Worm (Caenorhabditis elegans) whole organism, L2 larva: ENCODE measurements around the gene rpb-11.

ENCODE experiments used
- C34F6.9 ChIP-seq: fragments of 150-350 bp; optimal IDR thresholded peaks from 2 replicates; lab custom pipeline; 2014; ENCODE audit warnings: missing biosample characterization, missing genetic modification characterization
- F13H6.1 ChIP-seq: sonication (generic microtip); optimal IDR thresholded peaks from 2 replicates; lab custom pipeline; 2016; ENCODE audit warnings: missing genetic modification characterization, missing compliant biosample characterization
- R02D3.7 ChIP-seq: fragments of 150-350 bp; optimal IDR thresholded peaks from 2 replicates; lab custom pipeline; 2014; ENCODE audit warnings: missing biosample characterization, missing genetic modification characterization
- Y55F3AM.14 ChIP-seq: fragments of 200-800 bp; sonication (Bioruptor generic); optimal IDR thresholded peaks from 2 replicates; lab custom pipeline; 2018; ENCODE audit warnings: mild to moderate bottlenecking, missing genetic modification characterization, missing compliant biosample characterization
- ZK546.5 ChIP-seq: sonication (generic microtip); optimal IDR thresholded peaks from 2 replicates; lab custom pipeline; 2017; ENCODE audit warnings: missing biosample characterization, missing genetic modification characterization
- alr-1 ChIP-seq: fragments of 150-350 bp; optimal IDR thresholded peaks from 2 replicates; lab custom pipeline; 2014; ENCODE audit warnings: missing biosample characterization, missing genetic modification characterization
- blmp-1 ChIP-seq: sonication (generic microtip); optimal IDR thresholded peaks from 2 replicates; lab custom pipeline; 2017; ENCODE audit warnings: missing genetic modification characterization, mild to moderate bottlenecking, missing compliant biosample characterization, antibody characterized with exemption, moderate library complexity; ENCODE audit not compliant: insufficient read depth
- ceh-82 ChIP-seq: fragments of 150-350 bp; optimal IDR thresholded peaks from 2 replicates; lab custom pipeline; 2014; ENCODE audit warnings: missing biosample characterization, missing genetic modification characterization
- crh-2 ChIP-seq: sonication (generic microtip); optimal IDR thresholded peaks from 2 replicates; lab custom pipeline; 2017; ENCODE audit warnings: missing biosample characterization, missing genetic modification characterization
- dmd-4 ChIP-seq: sonication (generic microtip); optimal IDR thresholded peaks from 2 replicates; lab custom pipeline; 2017; ENCODE audit warnings: missing biosample characterization, missing genetic modification characterization
- elt-1 ChIP-seq: fragments of 150-350 bp; optimal IDR thresholded peaks from 2 replicates; lab custom pipeline; 2014; ENCODE audit warnings: missing biosample characterization, missing genetic modification characterization
- fos-1 ChIP-seq: fragments of 150-350 bp; optimal IDR thresholded peaks from 2 replicates; lab custom pipeline; 2014; ENCODE audit warnings: missing biosample characterization, missing genetic modification characterization
- gmeb-1 ChIP-seq: fragments of 150-350 bp; optimal IDR thresholded peaks from 2 replicates; lab custom pipeline; 2014; ENCODE audit warnings: missing biosample characterization, missing genetic modification characterization
- lin-11 ChIP-seq: fragments of 150-350 bp; sonication (generic microtip); optimal IDR thresholded peaks from 2 replicates; lab custom pipeline; 2014; ENCODE audit warnings: missing biosample characterization, missing genetic modification characterization, inconsistent platforms, mixed read lengths
- lin-13 ChIP-seq: fragments of 150-350 bp; optimal IDR thresholded peaks from 2 replicates; lab custom pipeline; 2014; ENCODE audit warnings: missing biosample characterization, missing genetic modification reagents, missing genetic modification characterization
- lin-39 ChIP-seq: fragments of 150-350 bp; optimal IDR thresholded peaks from 2 replicates; lab custom pipeline; 2014; ENCODE audit warnings: missing biosample characterization, missing genetic modification reagents, missing genetic modification characterization
- lsy-2 ChIP-seq, 2 experiments: fragments of 150-350 bp in 1 of 2; sonication (generic microtip) in 1 of 2; optimal IDR thresholded peaks; 2 replicates each; lab custom pipeline; 2014 to 2017; ENCODE audit warnings: missing biosample characterization in 2 of 2, missing genetic modification characterization in 2 of 2
- mbf-1 ChIP-seq: sonication (generic microtip); optimal IDR thresholded peaks from 2 replicates; lab custom pipeline; 2017; ENCODE audit warnings: missing biosample characterization, missing genetic modification characterization
- mdl-1 ChIP-seq, 2 experiments: fragments of 150-350 bp in 1 of 2; sonication (generic microtip) in 1 of 2; optimal IDR thresholded peaks; 2 replicates each; lab custom pipeline; 2017; ENCODE audit warnings: missing biosample characterization in 2 of 2, missing genetic modification characterization in 2 of 2
- nhr-10 ChIP-seq: sonication (generic microtip); optimal IDR thresholded peaks from 2 replicates; lab custom pipeline; 2017; ENCODE audit warnings: missing biosample characterization, missing genetic modification characterization
- nhr-11 ChIP-seq: fragments of 150-350 bp; optimal IDR thresholded peaks from 2 replicates; lab custom pipeline; 2014; ENCODE audit warnings: missing biosample characterization, missing genetic modification characterization
- nhr-12 ChIP-seq: fragments of 150-350 bp; optimal IDR thresholded peaks from 2 replicates; lab custom pipeline; 2014; ENCODE audit warnings: missing biosample characterization, missing genetic modification characterization
- nhr-21 ChIP-seq: fragments of 150-350 bp; optimal IDR thresholded peaks from 2 replicates; lab custom pipeline; 2014; ENCODE audit warnings: missing biosample characterization, missing genetic modification characterization
- nhr-23 ChIP-seq: fragments of 150-350 bp; optimal IDR thresholded peaks from 2 replicates; lab custom pipeline; 2014; ENCODE audit warnings: missing biosample characterization, missing genetic modification reagents, missing genetic modification characterization
- nhr-237 ChIP-seq: fragments of 150-350 bp; optimal IDR thresholded peaks from 2 replicates; lab custom pipeline; 2014; ENCODE audit warnings: missing biosample characterization, missing genetic modification characterization
- nhr-25 ChIP-seq: fragments of 150-350 bp; sonication (generic microtip); optimal IDR thresholded peaks from 3 replicates; lab custom pipeline; 2014; ENCODE audit warnings: missing biosample characterization, missing genetic modification characterization
- nhr-77 ChIP-seq: fragments of 150-350 bp; optimal IDR thresholded peaks from 2 replicates; lab custom pipeline; 2014; ENCODE audit warnings: missing biosample characterization, missing genetic modification characterization
- peb-1 ChIP-seq: fragments of 150-350 bp; optimal IDR thresholded peaks from 2 replicates; lab custom pipeline; 2014; ENCODE audit warnings: missing biosample characterization, missing genetic modification characterization
- sma-3 ChIP-seq: sonication (generic microtip); optimal IDR thresholded peaks from 2 replicates; lab custom pipeline; 2016; ENCODE audit warnings: missing genetic modification reagents, missing genetic modification characterization, missing compliant biosample characterization
- sma-9 ChIP-seq, 2 experiments: fragments of 150-350 bp in 1 of 2; sonication (generic microtip) in 1 of 2; optimal IDR thresholded peaks; 2 replicates each; lab custom pipeline; 2014 to 2016; ENCODE audit warnings: missing genetic modification characterization in 2 of 2, mild to moderate bottlenecking in 1 of 2, missing biosample characterization in 1 of 2, missing compliant biosample characterization in 1 of 2, missing genetic modification reagents in 1 of 2, moderate library complexity in 1 of 2
- unc-39 ChIP-seq: fragments of 150-350 bp; optimal IDR thresholded peaks from 2 replicates; lab custom pipeline; 2014; ENCODE audit warnings: missing biosample characterization, missing genetic modification characterization
- unc-62 ChIP-seq: fragments of 150-350 bp; optimal IDR thresholded peaks from 2 replicates; lab custom pipeline; 2014; ENCODE audit warnings: missing biosample characterization, missing genetic modification reagents, missing genetic modification characterization
- zag-1 ChIP-seq: fragments of 150-350 bp; optimal IDR thresholded peaks from 2 replicates; lab custom pipeline; 2014; ENCODE audit warnings: missing biosample characterization, missing genetic modification characterization
- ztf-1 ChIP-seq: fragments of 200-800 bp; sonication (Bioruptor generic); conservative IDR thresholded peaks from 2 replicates; pipeline ENCODE4 v1.3.6; 2022; ENCODE audit warnings: missing genetic modification characterization, missing compliant biosample characterization
- ztf-11 ChIP-seq: sonication (generic microtip); optimal IDR thresholded peaks from 2 replicates; lab custom pipeline; 2017; ENCODE audit warnings: missing biosample characterization, missing genetic modification characterization
- ztf-4 ChIP-seq: fragments of 150-350 bp; optimal IDR thresholded peaks from 2 replicates; lab custom pipeline; 2014; ENCODE audit warnings: missing biosample characterization, missing genetic modification characterization

The rpb-11 gene

DNA sequence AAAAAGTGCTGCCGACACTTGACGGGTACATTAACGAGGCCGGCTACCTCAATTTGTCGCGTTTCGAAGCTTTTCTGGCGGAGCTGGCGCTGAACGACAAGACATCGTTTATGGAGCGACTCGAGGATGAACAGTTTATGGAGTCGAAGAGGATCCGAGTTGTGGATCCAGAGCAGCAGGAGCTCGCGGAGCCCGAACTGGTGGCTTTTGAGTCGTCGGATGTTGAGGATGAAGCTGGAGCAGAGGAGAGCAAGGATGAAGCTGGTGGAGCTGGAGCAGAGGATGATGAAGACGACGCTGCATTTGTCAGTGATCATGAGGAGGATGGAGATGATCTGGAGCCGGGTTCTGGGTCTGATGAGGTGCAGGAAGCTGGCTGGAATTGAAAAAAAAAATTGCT, 14.9 kb downstream of the rpb-11 start:
- no peak for TF ChIP-seq alr-1 (tag; lab: Kevin White, UChicago)
- no peak for TF ChIP-seq R02D3.7 (tag; lab: Kevin White, UChicago)
- no peak for TF ChIP-seq lin-39 (tag; lab: Kevin White, UChicago)
- TF ChIP-seq nhr-10 = no peak
- no peak for TF ChIP-seq nhr-12 (tag; lab: Kevin White, UChicago)
- TF ChIP-seq elt-1 (tag; lab: Kevin White, UChicago) = no peak
- no peak for TF ChIP-seq nhr-77
- TF ChIP-seq ztf-11 = no peak
- no peak for TF ChIP-seq nhr-21 (tag; lab: Kevin White, UChicago)
- TF ChIP-seq F13H6.1 (tag; lab: Kevin White, UChicago) = no peak

ce11 chrII:14077823-14078222, 17.9 kb downstream of the rpb-11 start:
- TF ChIP-seq Y55F3AM.14 (GFP tag; lab: Kevin White, UChicago) = no peak
- TF ChIP-seq ceh-82 = no peak
- no peak for TF ChIP-seq nhr-10
- no peak for TF ChIP-seq ztf-4 (tag; lab: Kevin White, UChicago)
- TF ChIP-seq ZK546.5 = no peak
- no peak for TF ChIP-seq nhr-23
- TF ChIP-seq lsy-2 (tag; optimal IDR thresholded peaks at IDR 0.05; lab: Kevin White, UChicago) = no peak
- TF ChIP-seq lin-39 (tag; lab: Kevin White, UChicago) = no peak
- TF ChIP-seq crh-2 = no peak
- TF ChIP-seq gmeb-1 = no peak
- no peak for TF ChIP-seq sma-9 (GFP tag; optimal IDR thresholded peaks at IDR 0.05; lab: Kevin White, UChicago)
- no peak for TF ChIP-seq sma-9 (tag; optimal IDR thresholded peaks at IDR 0.05; lab: Kevin White, UChicago)
- TF ChIP-seq nhr-237 (tag; lab: Kevin White, UChicago) = no peak
- TF ChIP-seq mdl-1 (tag; optimal IDR thresholded peaks at IDR 0.05; lab: Kevin White, UChicago) = no peak
- no peak for TF ChIP-seq mbf-1 (tag; lab: Kevin White, UChicago)
- no peak for TF ChIP-seq peb-1
- no peak for TF ChIP-seq nhr-21 (tag; lab: Kevin White, UChicago)
- TF ChIP-seq R02D3.7 (tag; lab: Kevin White, UChicago) = no peak
- TF ChIP-seq unc-62 (GFP tag; lab: Kevin White, UChicago) = no peak
- TF ChIP-seq nhr-25 (tag; lab: Kevin White, UChicago) = no peak
- no peak for TF ChIP-seq nhr-77

DNA sequence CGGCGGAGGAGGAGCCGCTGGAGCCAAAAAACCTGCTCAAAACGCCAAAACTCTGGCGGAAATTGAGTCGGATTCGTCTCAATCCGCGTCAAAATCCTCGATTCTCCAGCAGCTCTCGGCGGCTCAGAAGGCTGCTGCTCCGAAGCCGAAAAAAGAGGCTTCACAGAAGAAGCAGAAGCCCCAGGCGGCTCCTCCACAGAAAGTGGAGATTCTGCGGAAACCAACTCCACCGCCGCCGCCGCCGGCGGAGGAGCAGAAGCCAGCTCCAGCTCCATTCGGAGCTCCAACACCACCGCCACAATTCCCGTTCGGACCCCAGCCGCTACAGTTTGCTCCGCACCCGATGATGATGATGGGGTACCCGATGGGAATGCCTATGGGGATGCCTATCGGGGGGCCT, 27.0 kb downstream of the rpb-11 start:
- TF ChIP-seq dmd-4 (tag; lab: Kevin White, UChicago) (no peak), unc-39 (no peak), zag-1 (no peak), ztf-4 (tag; lab: Kevin White, UChicago) (no peak), lin-13 (GFP tag; lab: Kevin White, UChicago) (no peak), lsy-2 (tag; optimal IDR thresholded peaks at IDR 0.05; lab: Kevin White, UChicago) (no peak), sma-9 (GFP tag; optimal IDR thresholded peaks at IDR 0.05; lab: Kevin White, UChicago) (no peak), sma-9 (tag; optimal IDR thresholded peaks at IDR 0.05; lab: Kevin White, UChicago) (no peak)

DNA sequence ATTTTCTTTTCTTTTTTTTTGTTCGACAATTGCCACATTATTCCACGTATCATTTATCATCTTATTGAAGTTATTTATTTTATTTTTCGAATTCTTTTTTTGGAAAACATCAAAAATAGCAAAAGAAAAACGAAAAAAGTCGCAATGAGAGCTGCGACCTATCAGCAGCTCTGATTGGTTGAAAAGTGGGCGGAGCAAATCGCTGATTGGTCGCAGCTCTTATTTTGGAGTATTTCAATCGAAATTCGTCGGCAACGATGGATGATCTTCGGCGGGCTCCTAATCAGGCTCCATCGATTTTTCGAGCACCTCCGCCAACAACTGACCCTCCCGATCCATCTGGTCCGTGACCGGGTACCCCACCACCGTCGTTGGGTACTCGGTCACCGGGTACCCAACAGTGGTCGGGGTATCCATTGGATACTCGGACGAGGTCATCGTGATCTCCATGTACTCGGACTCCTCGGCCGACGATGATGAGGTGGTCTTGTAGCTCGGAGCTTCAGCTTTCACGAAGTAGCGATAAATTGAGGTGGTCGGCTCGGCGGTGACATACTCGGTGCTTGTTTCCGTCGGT, 30.0 kb downstream of the rpb-11 start:
- TF ChIP-seq blmp-1 (tag; lab: Kevin White, UChicago) (no peak), ztf-1 (GFP tag; lab: Robert Waterston, UW) (no peak), peb-1 (no peak), mdl-1 (tag; optimal IDR thresholded peaks at IDR 0.05; lab: Kevin White, UChicago) (no peak), fos-1 (tag; lab: Kevin White, UChicago) (no peak), alr-1 (tag; lab: Kevin White, UChicago) (no peak), lsy-2 (tag; optimal IDR thresholded peaks at IDR 0.05; lab: Kevin White, UChicago) (no peak), R02D3.7 (tag; lab: Kevin White, UChicago) (no peak), ceh-82 (no peak), unc-62 (GFP tag; lab: Kevin White, UChicago) (no peak), C34F6.9 (no peak), ZK546.5 (no peak), lin-11 (tag; lab: Kevin White, UChicago) (no peak), nhr-12 (tag; lab: Kevin White, UChicago) (no peak), nhr-10 (no peak), nhr-11 (tag; lab: Kevin White, UChicago) (no peak), mbf-1 (tag; lab: Kevin White, UChicago) (no peak), sma-3 (GFP tag; lab: Kevin White, UChicago) (no peak), nhr-25 (tag; lab: Kevin White, UChicago) (no peak), ztf-11 (no peak)
